Worm (Caenorhabditis elegans): ENCODE data around the gene F54H12.2.

The F54H12.2 gene

DNA sequence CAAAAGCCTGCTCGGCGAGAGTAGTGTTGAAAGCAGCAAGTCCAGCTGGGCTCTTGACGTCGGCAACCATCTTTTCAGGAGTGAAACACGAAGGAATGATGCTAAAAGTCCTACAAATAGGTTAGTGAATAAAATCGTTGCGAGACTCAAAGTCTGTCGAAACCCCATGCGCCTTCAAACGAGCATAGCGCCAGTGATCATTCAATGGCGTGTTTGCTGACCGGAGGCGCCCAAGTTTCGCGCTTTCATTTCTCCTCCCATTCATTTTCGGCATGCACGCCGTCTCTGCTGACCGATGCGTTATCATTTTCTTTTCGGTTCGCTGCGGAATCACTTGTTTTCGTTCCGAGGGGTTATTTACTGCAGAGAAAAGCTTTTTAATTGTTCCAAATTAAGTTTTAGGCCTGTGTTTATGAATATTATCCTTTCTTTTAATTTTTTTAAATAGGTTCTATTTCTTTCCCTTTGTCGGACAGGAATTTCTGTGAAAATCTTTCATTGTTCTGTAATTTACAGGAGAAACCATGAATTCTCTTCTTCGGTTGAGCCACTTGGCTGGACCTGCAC lies 8.9 kb downstream of the F54H12.2 start, which contains the start of the genes eef-1B.1 and aco-2:
Gene eef-1B.1, minus strand, starts transcription at position 186 of the 567 bp plus-strand sequence.
Gene aco-2, plus strand, starts transcription at position 517 of the 567 bp plus-strand sequence.
- peak; percentile 22 for TF ChIP-seq drap-1 (GFP tag; optimal IDR thresholded peaks at IDR 0.05)
- peak; percentile 67 for TF ChIP-seq pha-4 (tag; optimal IDR thresholded peaks at IDR 0.05)
- peak; percentile 33 for TF ChIP-seq ces-1 (GFP tag; optimal IDR thresholded peaks at IDR 0.05)
- no peak for TF ChIP-seq elt-1 (tag; optimal IDR thresholded peaks at IDR 0.05; ENCODE audit: borderline replicate concordance, insufficient read depth)
- TF ChIP-seq elt-3 (tag; optimal IDR thresholded peaks at IDR 0.05): no peak
- TF ChIP-seq hlh-1 (tag; optimal IDR thresholded peaks at IDR 0.05): peak; percentile 28
- peak; percentile 80 for TF ChIP-seq lsy-2 (tag; optimal IDR thresholded peaks at IDR 0.05)
- TF ChIP-seq nhr-2 (tag; optimal IDR thresholded peaks at IDR 0.05): no peak
- TF ChIP-seq mep-1 (tag; optimal IDR thresholded peaks at IDR 0.05): peak; percentile 30
- no peak for TF ChIP-seq ceh-39 (tag; optimal IDR thresholded peaks at IDR 0.05)
- no peak for TF ChIP-seq snpc-4 (tag; optimal IDR thresholded peaks at IDR 0.05)
- no peak for TF ChIP-seq tbx-8 (GFP tag; optimal IDR thresholded peaks at IDR 0.05)
- no peak for TF ChIP-seq unc-39 (tag; optimal IDR thresholded peaks at IDR 0.05)
- TF ChIP-seq zip-8 (tag; optimal IDR thresholded peaks at IDR 0.05): no peak
- TF ChIP-seq nhr-237 (tag; optimal IDR thresholded peaks at IDR 0.05): peak; percentile 28
- no peak for TF ChIP-seq unc-120 (tag; optimal IDR thresholded peaks at IDR 0.05; ENCODE audit: poor library complexity, severe bottlenecking)
- TF ChIP-seq ham-2 (GFP tag; optimal IDR thresholded peaks at IDR 0.05): no peak
- TF ChIP-seq cnd-1 (tag; optimal IDR thresholded peaks at IDR 0.05): no peak
- TF ChIP-seq lin-13 (tag; optimal IDR thresholded peaks at IDR 0.05): peak; percentile 43
- no peak for TF ChIP-seq nhr-76 (tag; optimal IDR thresholded peaks at IDR 0.05)
- peak; percentile 6 for TF ChIP-seq unc-62 (GFP tag; optimal IDR thresholded peaks at IDR 0.05)
- no peak for TF ChIP-seq ztf-11 (tag; optimal IDR thresholded peaks at IDR 0.05)
- no peak for TF ChIP-seq lin-32 (GFP tag; optimal IDR thresholded peaks at IDR 0.05)
- TF ChIP-seq ceh-43 (GFP tag; optimal IDR thresholded peaks at IDR 0.05): no peak

DNA sequence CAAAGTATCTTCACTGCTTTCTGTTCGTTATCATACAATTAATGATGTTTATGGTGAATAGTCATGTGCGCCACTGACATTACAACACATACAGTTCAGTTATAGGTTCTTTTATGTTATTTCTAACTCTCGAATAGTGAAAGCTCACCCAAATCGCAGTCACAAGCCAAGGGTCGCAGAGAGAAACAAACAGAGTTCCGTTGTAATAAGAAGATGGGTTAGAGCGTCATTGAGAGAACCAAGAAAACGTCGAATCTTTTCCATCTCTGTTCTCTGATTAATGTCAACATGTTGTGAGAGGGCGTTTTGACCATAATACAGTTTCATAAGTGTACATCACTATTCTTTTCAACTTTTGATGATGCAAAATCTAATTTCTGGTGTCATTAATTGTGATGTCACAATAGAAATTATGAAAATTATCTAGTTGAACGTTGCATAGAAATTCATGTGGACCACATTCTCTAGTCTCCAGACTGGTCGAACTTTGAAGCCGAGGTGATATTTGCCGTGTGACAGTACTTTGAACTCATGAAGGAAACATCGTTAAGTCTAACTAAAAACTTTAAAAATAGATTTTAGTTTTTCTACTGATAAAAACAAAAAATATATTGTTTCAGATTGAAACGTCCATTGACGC lies 9.7 kb downstream of the F54H12.2 start:
- TF ChIP-seq sptf-1 (tag; optimal IDR thresholded peaks at IDR 0.05) (no peak), ceh-39 (tag; optimal IDR thresholded peaks at IDR 0.05) (no peak), zip-8 (tag; optimal IDR thresholded peaks at IDR 0.05) (no peak), drap-1 (GFP tag; optimal IDR thresholded peaks at IDR 0.05) (no peak)

DNA sequence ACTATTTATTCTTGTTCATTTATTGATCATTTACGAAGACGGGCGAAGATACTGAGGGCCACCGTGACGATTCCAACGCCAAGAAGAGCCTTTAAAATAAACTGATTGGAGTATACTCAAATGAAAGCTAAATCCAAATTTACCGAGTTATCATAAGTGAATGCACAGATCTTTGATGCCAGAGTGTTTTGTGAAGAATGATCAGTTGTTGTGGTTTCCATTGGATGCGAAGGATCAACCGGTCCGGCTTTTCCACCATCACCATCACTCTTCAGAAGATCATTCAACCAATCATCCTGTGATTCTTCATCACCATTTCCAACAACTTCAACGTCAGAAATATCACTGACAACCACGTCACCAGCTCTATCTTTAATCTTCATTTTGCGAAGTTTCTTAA lies 12.8 kb downstream of the F54H12.2 start:
- TF ChIP-seq elt-1 (tag; optimal IDR thresholded peaks at IDR 0.05; ENCODE audit: borderline replicate concordance, insufficient read depth) (no peak), nhr-2 (tag; optimal IDR thresholded peaks at IDR 0.05) (no peak), lin-32 (GFP tag; optimal IDR thresholded peaks at IDR 0.05) (no peak), unc-62 (GFP tag; optimal IDR thresholded peaks at IDR 0.05) (no peak), sem-2 (GFP tag; optimal IDR thresholded peaks at IDR 0.05) (no peak), mep-1 (tag; optimal IDR thresholded peaks at IDR 0.05) (no peak), lin-13 (tag; optimal IDR thresholded peaks at IDR 0.05) (no peak), ceh-43 (GFP tag; optimal IDR thresholded peaks at IDR 0.05) (no peak), ztf-11 (tag; optimal IDR thresholded peaks at IDR 0.05) (no peak), lsy-2 (tag; optimal IDR thresholded peaks at IDR 0.05) (no peak), snpc-4 (tag; optimal IDR thresholded peaks at IDR 0.05) (no peak), nhr-76 (tag; optimal IDR thresholded peaks at IDR 0.05) (no peak), hlh-1 (tag; optimal IDR thresholded peaks at IDR 0.05) (no peak), unc-120 (tag; optimal IDR thresholded peaks at IDR 0.05; ENCODE audit: poor library complexity, severe bottlenecking) (no peak), elt-3 (tag; optimal IDR thresholded peaks at IDR 0.05) (no peak)

DNA sequence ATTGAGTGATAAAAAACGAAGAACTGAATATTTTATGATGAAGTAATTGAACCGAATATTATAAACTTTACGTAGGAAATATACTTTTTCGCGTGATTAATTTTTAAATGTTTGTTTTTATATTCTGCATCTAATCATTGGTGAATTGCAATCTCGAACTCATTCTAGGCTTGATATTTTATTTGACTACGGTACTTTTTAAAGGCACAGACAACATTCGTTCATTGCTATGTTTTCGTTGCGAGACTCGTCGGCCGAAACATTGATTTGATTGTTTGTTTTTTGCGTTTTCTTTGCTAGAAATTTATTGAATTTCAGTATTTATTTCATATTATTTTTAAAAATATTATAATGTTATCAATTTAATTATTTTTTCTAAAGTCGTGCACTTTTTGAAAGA lies 13.4 kb downstream of the F54H12.2 start, which contains the start of gene C06G4.4:
Gene C06G4.4, minus strand, starts transcription at position 36 of the 400 bp plus-strand sequence.
- TF ChIP-seq sptf-1 (tag; optimal IDR thresholded peaks at IDR 0.05): no peak
- TF ChIP-seq mab-5 (tag; optimal IDR thresholded peaks at IDR 0.05): no peak
- TF ChIP-seq mep-1 (tag; optimal IDR thresholded peaks at IDR 0.05): no peak
- no peak for TF ChIP-seq hlh-1 (tag; optimal IDR thresholded peaks at IDR 0.05)
- TF ChIP-seq drap-1 (GFP tag; optimal IDR thresholded peaks at IDR 0.05): no peak
- TF ChIP-seq nhr-76 (tag; optimal IDR thresholded peaks at IDR 0.05): no peak
- no peak for TF ChIP-seq unc-120 (tag; optimal IDR thresholded peaks at IDR 0.05; ENCODE audit: poor library complexity, severe bottlenecking)
- TF ChIP-seq ces-1 (GFP tag; optimal IDR thresholded peaks at IDR 0.05): no peak
- no peak for TF ChIP-seq tbx-8 (GFP tag; optimal IDR thresholded peaks at IDR 0.05)
- TF ChIP-seq bed-3 (GFP tag; optimal IDR thresholded peaks at IDR 0.05): no peak
- TF ChIP-seq ham-2 (GFP tag; optimal IDR thresholded peaks at IDR 0.05): no peak
- no peak for TF ChIP-seq snpc-4 (tag; optimal IDR thresholded peaks at IDR 0.05)
- TF ChIP-seq ceh-43 (GFP tag; optimal IDR thresholded peaks at IDR 0.05): no peak
- no peak for TF ChIP-seq lsy-2 (tag; optimal IDR thresholded peaks at IDR 0.05)
- TF ChIP-seq cnd-1 (tag; optimal IDR thresholded peaks at IDR 0.05): no peak
- TF ChIP-seq M03D4.4 (tag; optimal IDR thresholded peaks at IDR 0.05): no peak
- no peak for TF ChIP-seq nhr-28 (tag; optimal IDR thresholded peaks at IDR 0.05)

Data from whole organism, mixed stage, embryonic.